Fruit fly (Drosophila melanogaster) whole organism, adult: Measurements from ENCODE around the gene Pex16.

Experiments
- CG14711 ChIP-seq: fragments of 200-800 bp; sonication (Bioruptor generic); optimal IDR thresholded peaks from 2 replicates; lab custom pipeline; 2018; ENCODE audit warnings: missing biosample characterization, mild to moderate bottlenecking, missing genetic modification characterization, moderate library complexity
- Hr96 ChIP-seq: fragments of 200-800 bp; sonication (Bioruptor generic); optimal IDR thresholded peaks from 2 replicates; lab custom pipeline; 2016; ENCODE audit warnings: missing biosample characterization, missing genetic modification characterization
- pad ChIP-seq: fragments of 200-800 bp; sonication (Bioruptor generic); optimal IDR thresholded peaks from 3 replicates; lab custom pipeline; 2017; ENCODE audit warnings: missing biosample characterization, missing genetic modification characterization, mild to moderate bottlenecking, moderate library complexity, missing genetic modification reagents

- TF ChIP-seq CG14711 (tag; lab: Kevin White, UChicago) (no peak), pad (GFP tag; lab: Kevin White, UChicago) (no peak), Hr96 (no peak)
Observed at dm6 chr3L:20797379-20797778, 19.3 kb upstream of the Pex16 start.
